Fruit fly (Drosophila melanogaster): ENCODE results near the gene grp.

DNA sequence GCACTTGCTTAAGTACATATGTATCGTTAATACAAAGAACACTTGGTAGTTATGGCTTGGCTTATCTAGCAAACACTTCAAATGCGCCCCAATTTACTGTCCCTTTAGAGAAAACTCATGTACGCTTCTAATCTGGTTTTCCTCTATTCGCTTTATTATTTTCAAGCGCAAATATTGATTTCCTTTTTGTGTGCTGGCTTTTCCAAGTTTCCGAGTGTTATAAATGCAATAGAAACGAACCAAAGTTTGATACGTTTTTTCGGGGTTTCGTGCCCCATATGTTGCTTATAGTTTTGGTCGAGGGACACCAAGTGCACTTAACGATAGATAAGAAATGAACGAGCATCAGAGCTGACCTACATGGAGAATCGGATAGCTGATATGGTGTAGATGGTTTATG lies 34.1 kb downstream of the grp start:
- no peak for TF ChIP-seq dmrt93B (GFP tag; optimal IDR thresholded peaks at IDR 0.05)
- TF ChIP-seq h (GFP tag; optimal IDR thresholded peaks at IDR 0.05), result no peak
- no peak for TF ChIP-seq psq (GFP tag; optimal IDR thresholded peaks at IDR 0.05)
- no peak for TF ChIP-seq Myc (optimal IDR thresholded peaks at IDR 0.05)
- TF ChIP-seq HLH106 (tag; optimal IDR thresholded peaks at IDR 0.05), result no peak
- no peak for TF ChIP-seq dl (GFP tag; optimal IDR thresholded peaks at IDR 0.05; ENCODE audit: insufficient read depth in 1 of 2, partially characterized antibody in 2 of 2)
- TF ChIP-seq Vsx2 (GFP tag; optimal IDR thresholded peaks at IDR 0.05; ENCODE audit: partially characterized antibody), result no peak
- no peak for TF ChIP-seq Hnf4 (GFP tag; optimal IDR thresholded peaks at IDR 0.05)
- TF ChIP-seq usp (GFP tag; optimal IDR thresholded peaks at IDR 0.05), result no peak
- no peak for TF ChIP-seq Dfd (GFP tag; optimal IDR thresholded peaks at IDR 0.05)
- TF ChIP-seq brk (GFP tag; optimal IDR thresholded peaks at IDR 0.05), result no peak
- no peak for TF ChIP-seq ey (GFP tag; optimal IDR thresholded peaks at IDR 0.05)
- no peak for TF ChIP-seq Mio (GFP tag; optimal IDR thresholded peaks at IDR 0.05)
- no peak for TF ChIP-seq CG32264 (GFP tag; optimal IDR thresholded peaks at IDR 0.05)
